Fruit fly (Drosophila melanogaster): ENCODE measurements around the gene aay.

The aay gene

dm6 chr3L:9441907-9442479, 18.9 kb downstream of the aay start, which contains the start of the genes Bet3 and Nf-YA (continued):
- TF ChIP-seq CG4282 (GFP tag; optimal IDR thresholded peaks at IDR 0.05): peak; percentile 30
- TF ChIP-seq gem (tag; optimal IDR thresholded peaks at IDR 0.05): peak; percentile 51
- TF ChIP-seq run (tag; optimal IDR thresholded peaks at IDR 0.05): no peak
- no peak for TF ChIP-seq disco-r (GFP tag; optimal IDR thresholded peaks at IDR 0.05)
- peak; percentile 61 for TF ChIP-seq CoRest (tag; optimal IDR thresholded peaks at IDR 0.05)
- TF ChIP-seq CG13287 (GFP tag; IDR thresholded peaks at IDR 0.05; ENCODE audit: partially characterized antibody): peak; percentile 88
- 0 out of 2 replicates have a peak, but pooled peaks have one; percentile 16 for TF ChIP-seq Atf6 (GFP tag; IDR thresholded peaks at IDR 0.05)

DNA sequence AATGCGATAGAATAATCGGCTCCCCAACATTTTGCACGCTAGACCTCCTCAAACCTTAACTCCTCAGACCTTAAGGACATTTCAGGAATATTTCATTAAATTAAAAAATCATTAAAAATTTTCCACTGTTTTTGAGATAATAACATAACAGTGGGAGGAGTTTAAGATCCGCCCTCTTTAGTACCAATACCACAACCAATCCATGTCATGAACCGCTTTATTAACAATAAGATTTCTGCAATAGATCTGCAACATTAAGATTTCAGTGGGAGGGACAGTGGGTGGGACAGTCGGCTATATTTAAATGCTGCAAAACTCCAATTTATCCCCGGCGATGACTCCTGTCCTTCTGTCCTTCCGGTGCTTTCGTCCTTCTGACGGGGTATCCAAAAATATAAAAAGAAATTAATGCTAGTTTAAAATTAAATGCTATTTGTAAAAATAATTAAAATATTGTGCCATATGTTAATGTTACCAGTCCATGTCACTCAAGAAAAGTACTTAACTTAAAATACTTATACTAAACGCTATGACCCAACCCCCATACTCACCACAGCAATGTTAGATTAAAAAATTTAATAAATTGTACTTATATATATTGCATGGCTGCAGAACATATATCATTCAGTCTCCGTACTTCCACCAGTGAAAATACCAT, 19.7 kb downstream of the aay start, which contains the start of gene Srg3:
Srg3 (plus strand) TSS at position 608 of the 658 bp plus-strand sequence.
- TF ChIP-seq CG6765 (GFP tag; optimal IDR thresholded peaks at IDR 0.05) (no peak), usp (GFP tag; optimal IDR thresholded peaks at IDR 0.05) (no peak), CTCF (GFP tag; optimal IDR thresholded peaks at IDR 0.05) (peak; percentile 1), wor (GFP tag; IDR thresholded peaks at IDR 0.05) (no peak), CG12219 (GFP tag; optimal IDR thresholded peaks at IDR 0.05) (no peak), ato (GFP tag; IDR thresholded peaks at IDR 0.05; ENCODE audit: partially characterized antibody) (no peak), shn (GFP tag; optimal IDR thresholded peaks at IDR 0.05) (no peak), Ada2b (GFP tag; IDR thresholded peaks at IDR 0.05) (no peak), Elba2 (GFP tag; optimal IDR thresholded peaks at IDR 0.05) (peak; percentile 86), zen2 (GFP tag; IDR thresholded peaks at IDR 0.05; ENCODE audit: partially characterized antibody) (no peak), jing (GFP tag; optimal IDR thresholded peaks at IDR 0.05) (no peak), CG2678 (tag; optimal IDR thresholded peaks at IDR 0.05) (no peak), cas (GFP tag; IDR thresholded peaks at IDR 0.05) (no peak), inv (GFP tag; IDR thresholded peaks at IDR 0.05; ENCODE audit: partially characterized antibody) (no peak), sr (GFP tag; IDR thresholded peaks at IDR 0.05) (no peak), BtbVII (GFP tag; optimal IDR thresholded peaks at IDR 0.05) (no peak), CG8765 (GFP tag; IDR thresholded peaks at IDR 0.05) (no peak), CG18011 (GFP tag; optimal IDR thresholded peaks at IDR 0.05) (peak; percentile 13), sisA (GFP tag; IDR thresholded peaks at IDR 0.05) (no peak), hkb (optimal IDR thresholded peaks at IDR 0.05) (peak; percentile 53), hkb (GFP tag; IDR thresholded peaks at IDR 0.05) (0 out of 2 replicates have a peak, but pooled peaks have one; percentile 6), Bgb (GFP tag; IDR thresholded peaks at IDR 0.05; ENCODE audit: partially characterized antibody) (no peak), CG4820 (GFP tag; optimal IDR thresholded peaks at IDR 0.05) (no peak), dmrt11E (tag; optimal IDR thresholded peaks at IDR 0.05) (no peak), D19B (GFP tag; optimal IDR thresholded peaks at IDR 0.05) (no peak), CG9215 (GFP tag; IDR thresholded peaks at IDR 0.05) (no peak), crol (GFP tag; IDR thresholded peaks at IDR 0.05) (no peak), CG16815 (GFP tag; optimal IDR thresholded peaks at IDR 0.05) (no peak), tll (GFP tag; optimal IDR thresholded peaks at IDR 0.05) (no peak), gcm (GFP tag; optimal IDR thresholded peaks at IDR 0.05) (no peak), gsb (GFP tag; IDR thresholded peaks at IDR 0.05) (no peak), MTF-1 (GFP tag; optimal IDR thresholded peaks at IDR 0.05; ENCODE audit: borderline replicate concordance) (no peak), Med (GFP tag) (peak; percentile 43), Hey (tag; optimal IDR thresholded peaks at IDR 0.05) (no peak), stc (GFP tag; IDR thresholded peaks at IDR 0.05) (no peak), tgo (GFP tag; IDR thresholded peaks at IDR 0.05) (no peak), CG9876 (GFP tag; optimal IDR thresholded peaks at IDR 0.05) (no peak), NFAT (GFP tag; IDR thresholded peaks at IDR 0.05) (no peak), CG8478 (optimal IDR thresholded peaks at IDR 0.05) (no peak), Lhr (GFP tag; optimal IDR thresholded peaks at IDR 0.05) (no peak), slbo (GFP tag; IDR thresholded peaks at IDR 0.05) (peak; percentile 60), CG8290 (GFP tag; optimal IDR thresholded peaks at IDR 0.05) (no peak), CG8290 (tag; optimal IDR thresholded peaks at IDR 0.05) (peak in 1 of 2 experiments; percentile 43)

All from whole organism, embryonic.